Fruit fly (Drosophila melanogaster): ENCODE results near the gene Ugt301D1.

Ugt301D1 gene

dm6 chr2L:18517002-18517635 is 7.8 kb downstream of the Ugt301D1 start, which contains the start of gene CG10211 (continued):
- TF ChIP-seq Eip75B (GFP tag; optimal IDR thresholded peaks at IDR 0.05) (peak; percentile 60), spab (GFP tag; optimal IDR thresholded peaks at IDR 0.05) (peak; percentile 29), pdm3 (GFP tag; optimal IDR thresholded peaks at IDR 0.05) (peak; percentile 48), Sox102F (GFP tag; optimal IDR thresholded peaks at IDR 0.05) (peak; percentile 77), cyc (GFP tag; optimal IDR thresholded peaks at IDR 0.05) (peak; percentile 43), Eip78C (GFP tag) (peak; percentile 87), salr (GFP tag; optimal IDR thresholded peaks at IDR 0.05) (no peak), CG4318 (GFP tag; optimal IDR thresholded peaks at IDR 0.05) (peak; percentile 54), CG1621 (tag; optimal IDR thresholded peaks at IDR 0.05) (peak; percentile 0), eg (GFP tag; IDR thresholded peaks at IDR 0.05) (peak; percentile 34), CG9139 (GFP tag; optimal IDR thresholded peaks at IDR 0.05) (peak; percentile 30), CG6854 (GFP tag; optimal IDR thresholded peaks at IDR 0.05) (peak; percentile 59), CG6808 (GFP tag; optimal IDR thresholded peaks at IDR 0.05) (peak; percentile 60), CG32006 (GFP tag; optimal IDR thresholded peaks at IDR 0.05) (peak; percentile 81), ss (GFP tag; optimal IDR thresholded peaks at IDR 0.05) (peak; percentile 56 to 63), CG11294 (GFP tag; IDR thresholded peaks at IDR 0.05) (no peak), Sox14 (GFP tag; optimal IDR thresholded peaks at IDR 0.05) (peak; percentile 63), fd59A (GFP tag; optimal IDR thresholded peaks at IDR 0.05) (peak; percentile 62), CG3032 (tag; optimal IDR thresholded peaks at IDR 0.05) (peak; percentile 52), Hr4 (GFP tag; optimal IDR thresholded peaks at IDR 0.05) (peak; percentile 57), CG34406 (GFP tag; optimal IDR thresholded peaks at IDR 0.05) (peak; percentile 63), CG8632 (GFP tag; optimal IDR thresholded peaks at IDR 0.05) (peak; percentile 54), Smox (GFP tag; optimal IDR thresholded peaks at IDR 0.05) (peak; percentile 28), Met (GFP tag; optimal IDR thresholded peaks at IDR 0.05) (peak; percentile 56), Eip93F (GFP tag; optimal IDR thresholded peaks at IDR 0.05) (no peak), Sox15 (GFP tag; optimal IDR thresholded peaks at IDR 0.05) (no peak), topi (GFP tag; optimal IDR thresholded peaks at IDR 0.05) (peak; percentile 62), fd85E (GFP tag; optimal IDR thresholded peaks at IDR 0.05) (no peak), lz (GFP tag; optimal IDR thresholded peaks at IDR 0.05) (peak; percentile 57), CG11902 (GFP tag; optimal IDR thresholded peaks at IDR 0.05) (no peak)

DNA sequence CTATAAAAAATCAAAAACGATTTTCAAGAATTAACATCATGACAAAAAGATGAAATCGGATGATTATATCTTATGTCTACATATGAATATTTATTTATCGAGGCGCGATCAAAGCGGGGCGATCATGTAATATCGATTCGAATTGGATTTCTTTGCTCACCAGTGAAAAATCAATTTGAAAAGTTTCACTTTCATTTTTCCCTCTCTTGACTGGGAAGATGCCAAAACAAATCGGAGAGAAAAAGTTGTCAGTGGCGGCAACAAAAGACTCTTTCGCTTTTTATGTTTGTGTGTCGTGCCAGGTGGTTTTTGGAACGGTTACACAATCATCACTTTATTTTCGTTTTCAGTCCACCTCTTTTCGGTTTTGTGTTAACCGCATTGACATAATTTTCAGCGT is 9.5 kb downstream of the Ugt301D1 start:
- TF ChIP-seq Eip78C (GFP tag), result peak; percentile 8
- no peak for TF ChIP-seq Smox (GFP tag; optimal IDR thresholded peaks at IDR 0.05)
- TF ChIP-seq Blimp-1 (GFP tag; optimal IDR thresholded peaks at IDR 0.05), result peak; percentile 91
- no peak for TF ChIP-seq ss (GFP tag; optimal IDR thresholded peaks at IDR 0.05)
- TF ChIP-seq salr (GFP tag; optimal IDR thresholded peaks at IDR 0.05), result no peak

dm6 chr2L:18522258-18522657 is 12.9 kb downstream of the Ugt301D1 start:
- TF ChIP-seq OdsH (GFP tag; optimal IDR thresholded peaks at IDR 0.05) (no peak), Blimp-1 (GFP tag; optimal IDR thresholded peaks at IDR 0.05) (peak; percentile 69), eg (GFP tag; IDR thresholded peaks at IDR 0.05) (0 out of 3 replicates have a peak, but pooled peaks have one; percentile 18)

DNA sequence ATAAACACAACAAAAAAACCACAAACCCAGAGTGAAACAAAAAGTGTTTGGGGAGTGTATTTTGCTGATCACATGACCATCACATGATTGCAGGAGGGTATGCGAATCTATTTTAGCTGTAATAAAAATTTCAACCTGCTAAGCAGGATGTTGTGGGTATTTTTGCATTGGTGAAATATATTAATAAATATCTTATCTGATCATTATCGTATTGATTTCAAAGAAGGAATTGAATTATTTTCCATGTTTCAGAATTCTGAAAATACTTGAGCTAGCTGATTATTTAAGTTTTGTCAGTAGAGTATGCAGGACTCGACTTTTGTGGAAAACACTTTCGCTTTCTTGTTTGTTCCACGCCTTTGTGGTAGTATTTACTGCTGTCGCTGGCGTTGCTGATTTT is 13.6 kb downstream of the Ugt301D1 start:
- TF ChIP-seq CG10631 (GFP tag; optimal IDR thresholded peaks at IDR 0.05) (peak; percentile 62), Ets96B (tag; optimal IDR thresholded peaks at IDR 0.05) (peak; percentile 87), Met (GFP tag; optimal IDR thresholded peaks at IDR 0.05) (no peak), CG6808 (GFP tag; optimal IDR thresholded peaks at IDR 0.05) (peak; percentile 83), CG6792 (GFP tag; optimal IDR thresholded peaks at IDR 0.05) (peak; percentile 36), CG6276 (GFP tag; optimal IDR thresholded peaks at IDR 0.05) (peak; percentile 73), topi (GFP tag; optimal IDR thresholded peaks at IDR 0.05) (no peak), achi (GFP tag; optimal IDR thresholded peaks at IDR 0.05) (peak; percentile 54), CG8319 (GFP tag; optimal IDR thresholded peaks at IDR 0.05) (peak; percentile 7), salr (GFP tag; optimal IDR thresholded peaks at IDR 0.05) (no peak), CG8632 (GFP tag; optimal IDR thresholded peaks at IDR 0.05) (peak; percentile 57), spab (GFP tag; optimal IDR thresholded peaks at IDR 0.05) (peak; percentile 83), OdsH (GFP tag; optimal IDR thresholded peaks at IDR 0.05) (peak; percentile 64), CG11294 (GFP tag; IDR thresholded peaks at IDR 0.05) (peak; percentile 28; the same call in 1 of the 2 replicates), CG3919 (GFP tag; optimal IDR thresholded peaks at IDR 0.05) (peak; percentile 45), Smox (GFP tag; optimal IDR thresholded peaks at IDR 0.05) (no peak), CG32006 (GFP tag; optimal IDR thresholded peaks at IDR 0.05) (peak; percentile 90), Gug (GFP tag; IDR thresholded peaks at IDR 0.05) (peak; percentile 23; the same call in 1 of the 2 replicates), acj6 (GFP tag; optimal IDR thresholded peaks at IDR 0.05) (peak; percentile 67), cyc (GFP tag; optimal IDR thresholded peaks at IDR 0.05) (no peak), Sox102F (GFP tag; optimal IDR thresholded peaks at IDR 0.05) (peak; percentile 0), CG11762 (GFP tag; optimal IDR thresholded peaks at IDR 0.05; ENCODE audit: insufficient read depth) (peak; percentile 35), CG8119 (GFP tag; IDR thresholded peaks at IDR 0.05) (peak; percentile 90), Sox15 (GFP tag; optimal IDR thresholded peaks at IDR 0.05) (no peak)
